Fruit fly (Drosophila melanogaster): ENCODE data around the gene PIG-U.

Gene PIG-U

DNA sequence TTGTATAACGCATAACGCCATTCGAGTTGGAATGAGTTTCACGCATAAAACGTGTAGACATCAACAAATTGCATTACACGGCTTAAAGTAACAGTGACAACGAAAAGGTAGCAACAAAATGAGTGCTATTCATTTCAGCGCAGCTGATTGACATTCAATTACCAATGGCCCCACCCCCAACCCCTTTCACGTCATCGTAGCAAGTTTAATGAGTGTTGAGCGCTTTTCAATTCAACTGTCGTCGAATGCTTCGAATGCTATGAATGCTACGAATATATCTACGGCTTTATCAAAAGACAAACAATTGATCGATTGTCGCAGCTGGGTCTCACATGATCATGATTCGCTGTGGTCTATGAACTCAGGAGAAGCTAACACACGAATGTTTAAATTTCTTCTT, 18.7 kb downstream of the PIG-U start:
- TF ChIP-seq Hr38 (GFP tag; optimal IDR thresholded peaks at IDR 0.05), result no peak
- TF ChIP-seq Sox15 (GFP tag; optimal IDR thresholded peaks at IDR 0.05), result no peak
- peak; percentile 28 for TF ChIP-seq fkh (GFP tag; optimal IDR thresholded peaks at IDR 0.05)
- no peak for TF ChIP-seq CG10669 (GFP tag; optimal IDR thresholded peaks at IDR 0.05)
- TF ChIP-seq CG9139 (GFP tag; optimal IDR thresholded peaks at IDR 0.05), result no peak

- TF ChIP-seq eg (GFP tag; IDR thresholded peaks at IDR 0.05) (no peak), CG31627 (GFP tag; optimal IDR thresholded peaks at IDR 0.05) (no peak), Met (GFP tag; optimal IDR thresholded peaks at IDR 0.05) (no peak), achi (GFP tag; optimal IDR thresholded peaks at IDR 0.05) (no peak), Gug (GFP tag; IDR thresholded peaks at IDR 0.05) (no peak)
Measured at dm6 chr2L:8534118-8534514, 19.2 kb downstream of the PIG-U start.

DNA sequence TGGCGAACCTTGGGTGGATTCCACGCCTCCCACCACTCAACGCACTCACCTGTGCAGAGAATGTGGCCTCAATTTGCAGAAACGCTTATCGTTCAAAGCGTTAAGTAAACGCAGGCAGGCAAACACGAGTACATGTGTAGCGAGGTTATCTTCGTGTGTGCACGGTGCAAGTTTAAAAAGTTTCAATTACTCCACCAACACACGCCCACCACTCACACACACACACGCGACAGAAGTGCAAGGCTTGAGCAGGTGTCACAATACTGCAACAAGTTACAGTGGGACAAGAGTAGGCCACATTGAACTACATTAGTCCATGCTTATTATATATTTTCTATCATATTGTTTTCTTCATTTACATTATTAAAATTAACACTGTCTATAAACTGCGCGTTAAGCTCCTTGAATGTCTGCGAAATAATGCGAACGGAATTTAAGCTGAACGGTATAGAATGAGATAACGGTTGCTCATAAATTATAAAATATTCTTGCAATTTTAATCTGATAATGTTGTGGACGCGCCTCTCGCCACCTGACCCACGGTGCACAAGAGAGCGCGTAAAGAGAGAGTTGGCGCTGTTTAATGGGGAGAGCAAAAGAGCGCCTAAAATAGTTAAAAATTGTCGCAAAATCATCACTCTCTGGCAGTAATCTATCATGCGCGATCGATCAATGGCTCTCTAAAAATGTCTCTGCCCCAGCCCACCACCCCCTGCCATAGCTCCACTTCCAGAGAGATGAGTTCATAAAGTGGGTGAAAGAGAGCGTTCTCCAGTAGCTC, 19.8 kb downstream of the PIG-U start:
- peak; percentile 97 for TF ChIP-seq spab (GFP tag; optimal IDR thresholded peaks at IDR 0.05)
- TF ChIP-seq Ets96B (tag; optimal IDR thresholded peaks at IDR 0.05), result peak; percentile 97
- TF ChIP-seq eg (GFP tag; IDR thresholded peaks at IDR 0.05), result peak; percentile 97
- peak; percentile 98 for TF ChIP-seq achi (GFP tag; optimal IDR thresholded peaks at IDR 0.05)
- peak; percentile 98 for TF ChIP-seq pdm3 (GFP tag; optimal IDR thresholded peaks at IDR 0.05)
- peak; percentile 97 for TF ChIP-seq CG11902 (GFP tag; optimal IDR thresholded peaks at IDR 0.05)
- TF ChIP-seq net (GFP tag; optimal IDR thresholded peaks at IDR 0.05), result peak; percentile 98
- peak; percentile 95 for TF ChIP-seq Hr39 (GFP tag; optimal IDR thresholded peaks at IDR 0.05)
- TF ChIP-seq CG10669 (GFP tag; optimal IDR thresholded peaks at IDR 0.05), result peak; percentile 97
- peak; percentile 95 for TF ChIP-seq CG31627 (GFP tag; optimal IDR thresholded peaks at IDR 0.05)
- TF ChIP-seq svp (GFP tag), result peak; percentile 100
- peak; percentile 96 for TF ChIP-seq Ets21C (GFP tag; optimal IDR thresholded peaks at IDR 0.05)
- TF ChIP-seq CG32006 (GFP tag; optimal IDR thresholded peaks at IDR 0.05), result peak; percentile 99
- peak; percentile 96 for TF ChIP-seq CG6808 (GFP tag; optimal IDR thresholded peaks at IDR 0.05)
- TF ChIP-seq CG10631 (GFP tag; optimal IDR thresholded peaks at IDR 0.05), result peak; percentile 96
- peak; percentile 96 for TF ChIP-seq CG11294 (GFP tag; IDR thresholded peaks at IDR 0.05)
- peak; percentile 94 for TF ChIP-seq CG7368 (GFP tag; optimal IDR thresholded peaks at IDR 0.05)
- peak; percentile 95 for TF ChIP-seq vri (GFP tag; optimal IDR thresholded peaks at IDR 0.05)
- TF ChIP-seq Sox14 (GFP tag; optimal IDR thresholded peaks at IDR 0.05), result peak; percentile 98
- TF ChIP-seq esn (GFP tag; optimal IDR thresholded peaks at IDR 0.05), result peak; percentile 98
- peak; percentile 95 for TF ChIP-seq Gug (GFP tag; IDR thresholded peaks at IDR 0.05)
- peak; percentile 98 for TF ChIP-seq CG6854 (GFP tag; optimal IDR thresholded peaks at IDR 0.05)
- TF ChIP-seq CG34406 (GFP tag; optimal IDR thresholded peaks at IDR 0.05), result peak; percentile 98
- peak; percentile 97 for TF ChIP-seq CG8632 (GFP tag; optimal IDR thresholded peaks at IDR 0.05)
- peak; percentile 99 for TF ChIP-seq Hr4 (GFP tag; optimal IDR thresholded peaks at IDR 0.05)
- peak; percentile 91 for TF ChIP-seq CG9139 (GFP tag; optimal IDR thresholded peaks at IDR 0.05)
- TF ChIP-seq CG16779 (tag; optimal IDR thresholded peaks at IDR 0.05), result peak; percentile 97
- peak; percentile 99 for TF ChIP-seq CG8119 (GFP tag; IDR thresholded peaks at IDR 0.05)
- peak; percentile 97 for TF ChIP-seq CG3919 (GFP tag; optimal IDR thresholded peaks at IDR 0.05)
- TF ChIP-seq acj6 (GFP tag; optimal IDR thresholded peaks at IDR 0.05), result peak; percentile 98
- peak; percentile 94 for TF ChIP-seq fd85E (GFP tag; optimal IDR thresholded peaks at IDR 0.05)
- peak; percentile 97 for TF ChIP-seq CG6163 (GFP tag; IDR thresholded peaks at IDR 0.05)
- peak; percentile 99 for TF ChIP-seq CG15336 (GFP tag; IDR thresholded peaks at IDR 0.05)
- peak; percentile 96 for TF ChIP-seq CG1621 (tag; optimal IDR thresholded peaks at IDR 0.05)
- peak; percentile 97 for TF ChIP-seq fd59A (GFP tag; optimal IDR thresholded peaks at IDR 0.05)
- peak; percentile 96 for TF ChIP-seq ss (GFP tag; optimal IDR thresholded peaks at IDR 0.05)
- TF ChIP-seq dsx (GFP tag; optimal IDR thresholded peaks at IDR 0.05; ENCODE audit: poor library complexity, severe bottlenecking), result peak; percentile 95
- peak; percentile 98 for TF ChIP-seq CG3032 (tag; optimal IDR thresholded peaks at IDR 0.05)
- TF ChIP-seq Sox15 (GFP tag; optimal IDR thresholded peaks at IDR 0.05), result peak; percentile 98
- peak; percentile 98 for TF ChIP-seq CG6792 (GFP tag; optimal IDR thresholded peaks at IDR 0.05)
- TF ChIP-seq CG8319 (GFP tag; optimal IDR thresholded peaks at IDR 0.05), result peak; percentile 97
- TF ChIP-seq Smox (GFP tag; optimal IDR thresholded peaks at IDR 0.05), result peak; percentile 98
- TF ChIP-seq Eip78C (GFP tag), result peak; percentile 100

Data from whole organism, prepupa.